Worm (Caenorhabditis elegans): ENCODE measurements around the gene nlf-1.

ce11 chrX:1044327-1044726, 27.0 kb upstream of the nlf-1 start:
- TF ChIP-seq nhr-12 (tag; optimal IDR thresholded peaks at IDR 0.05) = no peak
- TF ChIP-seq unc-39 (tag; optimal IDR thresholded peaks at IDR 0.05) = no peak
- TF ChIP-seq zip-8 (tag; optimal IDR thresholded peaks at IDR 0.05) = no peak
- no peak for TF ChIP-seq elt-1 (tag; optimal IDR thresholded peaks at IDR 0.05; ENCODE audit: borderline replicate concordance, insufficient read depth)
- TF ChIP-seq lsy-2 (tag; optimal IDR thresholded peaks at IDR 0.05) = no peak

Measured in whole organism, mixed stage, embryonic.